Worm (Caenorhabditis elegans): Measurements from ENCODE around the gene fbxa-12.

ce11 chrIII:2240471-2240870 lies 21.0 kb downstream of the fbxa-12 start, which contains the start of gene srz-56:
- TF ChIP-seq snpc-1.3 (tag; optimal IDR thresholded peaks at IDR 0.05; ENCODE audit: insufficient read depth) (no peak), him-1 (tag; optimal IDR thresholded peaks at IDR 0.05) (no peak), aptf-2 (GFP tag; conservative IDR thresholded peaks at IDR 0.05) (no peak), rcor-1 (GFP tag; IDR thresholded peaks at IDR 0.05) (no peak), F49E8.2 (tag; optimal IDR thresholded peaks at IDR 0.05; ENCODE audit: insufficient read depth) (no peak), attf-5 (GFP tag; optimal IDR thresholded peaks at IDR 0.05) (no peak), lsl-1 (GFP tag; optimal IDR thresholded peaks at IDR 0.05) (no peak)
